Worm (Caenorhabditis elegans) whole organism, L4/young adult: ENCODE results near the gene F36A4.2.

ENCODE experiments used
- dao-5 ChIP-seq: sonication (generic microtip); optimal IDR thresholded peaks from 2 replicates; lab custom pipeline; 2016; ENCODE audit warnings: missing genotype, missing genetic modification characterization, moderate library complexity, missing compliant biosample characterization
- him-1 ChIP-seq: sonication (generic microtip); optimal IDR thresholded peaks from 2 replicates; lab custom pipeline; 2016; ENCODE audit warnings: missing genotype, missing genetic modification reagents, missing genetic modification characterization, missing compliant biosample characterization

- no peak for TF ChIP-seq him-1 (tag; lab: Kevin White, UChicago)
- no peak for TF ChIP-seq dao-5
Observed at ce11 chrIV:4294552-4294951, 23.5 kb downstream of the F36A4.2 start, which contains the start of gene F15E6.3.
